Worm (Caenorhabditis elegans) whole organism, L1 larva: ENCODE data around the gene srsx-22.

Experiments used
- blmp-1 ChIP-seq: fragments of 150-350 bp; optimal IDR thresholded peaks from 2 replicates; lab custom pipeline; 2014; ENCODE audit warnings: missing biosample characterization, missing genetic modification characterization
- lin-35 ChIP-seq, 2 experiments: fragments of 150-350 bp; optimal IDR thresholded peaks; 2 replicates each; lab custom pipeline; 2014; ENCODE audit warnings: missing biosample characterization in 2 of 2, missing genetic modification characterization in 2 of 2, missing genetic modification reagents in 2 of 2

DNA sequence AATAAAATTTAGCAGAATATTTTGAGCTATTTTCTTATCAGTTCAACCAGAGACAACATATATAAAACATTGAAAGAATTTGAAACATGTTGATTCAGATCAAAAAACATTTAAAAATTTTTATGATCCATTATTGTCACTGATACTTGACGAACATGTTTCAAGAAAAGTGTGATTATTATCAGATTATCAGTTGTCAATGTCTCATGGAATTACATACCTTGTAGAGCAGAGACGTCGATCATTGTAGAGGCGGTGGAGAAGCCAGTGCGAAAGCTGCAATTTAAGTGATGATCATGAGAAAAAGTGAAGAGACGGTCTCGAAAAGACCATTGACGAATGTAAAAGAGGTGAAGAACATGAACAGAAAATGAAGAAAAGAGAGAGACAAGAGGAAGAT lies 50.9 kb downstream of the srsx-22 start, which contains the start of gene F52E1.9:
- TF ChIP-seq lin-35 (GFP tag; optimal IDR thresholded peaks at IDR 0.05; lab: Kevin White, UChicago) (no peak), blmp-1 (tag; lab: Kevin White, UChicago) (no peak)
